Fruit fly (Drosophila melanogaster): ENCODE results near the gene CG17167.

CG17167 gene

DNA sequence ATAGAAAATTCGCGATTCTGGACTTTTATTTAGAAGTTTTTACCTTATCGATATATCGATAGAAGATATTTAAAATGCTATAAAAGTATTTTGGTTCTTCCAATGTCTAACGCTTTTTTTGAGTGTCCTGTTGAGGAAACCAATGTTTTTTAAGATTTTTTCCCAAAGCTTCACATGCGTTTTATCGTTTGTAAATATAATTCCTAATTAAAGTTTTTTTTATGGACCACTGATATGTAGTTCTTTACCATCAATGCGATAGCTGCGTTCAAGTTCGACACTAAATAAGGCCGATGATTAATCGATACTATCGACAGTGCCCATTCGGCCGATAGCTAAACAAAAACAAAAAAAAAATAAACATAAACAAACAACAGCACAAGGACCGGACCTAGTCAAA is 37.6 kb downstream of the CG17167 start, which contains the start of gene ATbp (continued):
- TF ChIP-seq esn (GFP tag; optimal IDR thresholded peaks at IDR 0.05) (peak; percentile 27), Eip78C (GFP tag) (peak; percentile 36), CG15336 (GFP tag; IDR thresholded peaks at IDR 0.05) (no peak), achi (GFP tag; optimal IDR thresholded peaks at IDR 0.05) (no peak), cyc (GFP tag; optimal IDR thresholded peaks at IDR 0.05) (no peak), Met (GFP tag; optimal IDR thresholded peaks at IDR 0.05) (no peak), CG11294 (GFP tag; IDR thresholded peaks at IDR 0.05) (no peak), eg (GFP tag; IDR thresholded peaks at IDR 0.05) (no peak), fd85E (GFP tag; optimal IDR thresholded peaks at IDR 0.05) (no peak)
